Fruit fly (Drosophila melanogaster) whole organism: ENCODE measurements around the gene CCKLR-17D1.

Experiments used
- Dll ChIP-seq: fragments of >200 bp; optimal IDR thresholded peaks from 2 replicates; lab custom pipeline; 2017
- pan ChIP-seq: fragments of >200 bp; optimal IDR thresholded peaks from 2 replicates; lab custom pipeline; 2017
- psq ChIP-seq: fragments of >200 bp; optimal IDR thresholded peaks from 2 replicates; lab custom pipeline; 2017
- usp ChIP-seq: fragments of >200 bp; optimal IDR thresholded peaks from 2 replicates; lab custom pipeline; 2017; ENCODE audit warnings: missing biosample characterization, missing genetic modification characterization, mixed read lengths

- TF ChIP-seq pan (lab: Kevin White, UChicago): no peak
- no peak for TF ChIP-seq psq (lab: Kevin White, UChicago)
- no peak for TF ChIP-seq Dll (lab: Kevin White, UChicago)
- TF ChIP-seq usp (GFP tag; lab: Kevin White, UChicago): no peak
Observed at dm6 chrX:18771995-18772394, 45.6 kb upstream of the CCKLR-17D1 start.
